Worm (Caenorhabditis elegans): Measurements from ENCODE around the gene phat-6.
A peak's percentile ranks its signal among the peaks of the same experiment; 100 is the strongest.

- peak; percentile 28 for TF ChIP-seq mep-1 (tag; optimal IDR thresholded peaks at IDR 0.05)
- TF ChIP-seq lsy-2 (tag; optimal IDR thresholded peaks at IDR 0.05), result no peak
- TF ChIP-seq fkh-10 (GFP tag; optimal IDR thresholded peaks at IDR 0.05), result no peak
- TF ChIP-seq arid-1 (GFP tag; conservative IDR thresholded peaks at IDR 0.05), result no peak
- TF ChIP-seq ceh-28 (tag; optimal IDR thresholded peaks at IDR 0.05), result no peak
Observed at ce11 chrX:15236036-15236435, 41.9 kb upstream of the phat-6 start.

All from whole organism, L4 larva.